Fruit fly (Drosophila melanogaster) whole organism, pupa: ENCODE results near the gene Proc.

ENCODE experiments used
- CG12605 ChIP-seq: fragments of 200-800 bp; sonication (Bioruptor generic); IDR thresholded peaks from 2 replicates; pipeline ENCODE4 v1.3.6; 2022; ENCODE audit warnings: missing biosample characterization, missing genetic modification characterization
- CG14655 ChIP-seq: fragments of 200-800 bp; sonication (Bioruptor generic); optimal IDR thresholded peaks from 3 replicates; lab custom pipeline; 2017; ENCODE audit warnings: mild to moderate bottlenecking, missing biosample characterization, missing genetic modification reagents, missing genetic modification characterization
- CG4496 ChIP-seq: fragments of 200-800 bp; sonication (Bioruptor generic); IDR thresholded peaks from 3 replicates; pipeline ENCODE4 v1.3.6; 2022; ENCODE audit warnings: missing biosample characterization, missing genetic modification characterization
- Ets98B ChIP-seq: fragments of 200-800 bp; sonication (Bioruptor generic); IDR thresholded peaks from 2 replicates; pipeline ENCODE4 v1.3.6; 2022; ENCODE audit warnings: missing biosample characterization, missing genetic modification characterization
- Pif1B ChIP-seq: fragments of 200-800 bp; sonication (Bioruptor generic); optimal IDR thresholded peaks from 3 replicates; lab custom pipeline; 2016; ENCODE audit warnings: missing biosample characterization, missing genetic modification characterization
- fd96Ca ChIP-seq: fragments of 200-800 bp; sonication (Bioruptor generic); IDR thresholded peaks from 3 replicates; pipeline ENCODE4 v1.3.6; 2022; ENCODE audit warnings: missing biosample characterization, missing genetic modification characterization
- gl ChIP-seq: fragments of 200-800 bp; sonication (Bioruptor generic); optimal IDR thresholded peaks from 2 replicates; lab custom pipeline; 2018; ENCODE audit warnings: missing biosample characterization, mild to moderate bottlenecking, missing genetic modification characterization

- TF ChIP-seq CG4496 (GFP tag; lab: Robert Waterston, UW) (peak; percentile 88), CG14655 (GFP tag; lab: Kevin White, UChicago) (no peak), Ets98B (GFP tag; lab: Robert Waterston, UW) (peak; percentile 63), Pif1B (GFP tag; lab: Kevin White, UChicago) (peak; percentile 43), CG12605 (peak; percentile 77), fd96Ca (peak; percentile 41; the same call in 1 of the 3 replicates), gl (tag; lab: Kevin White, UChicago) (peak; percentile 42)
Measured at dm6 chr2L:7827045-7828004, 43.9 kb downstream of the Proc start, which contains the start of the genes Rack1 and mts.
